Fruit fly (Drosophila melanogaster) Kc167 (cell line): ENCODE measurements around the gene Syx4.

Source experiments
- Myc ChIP-seq: fragments of >200 bp; optimal IDR thresholded peaks from 2 replicates; lab custom pipeline; 2017; ENCODE audit warnings: missing external identifiers
- Sin3A ChIP-seq: fragments of >200 bp; optimal IDR thresholded peaks from 2 replicates; lab custom pipeline; 2018; ENCODE audit warnings: missing external identifiers
- h ChIP-seq: fragments of >200 bp; optimal IDR thresholded peaks from 3 replicates; lab custom pipeline; 2018; ENCODE audit warnings: missing external identifiers
- insv ChIP-seq: fragments of >200 bp; optimal IDR thresholded peaks from 3 replicates; lab custom pipeline; 2018; ENCODE audit warnings: missing external identifiers
- psq ChIP-seq: fragments of >200 bp; optimal IDR thresholded peaks from 2 replicates; lab custom pipeline; 2017; ENCODE audit warnings: missing external identifiers
- ttk ChIP-seq: sonication (Bioruptor generic); optimal IDR thresholded peaks from 2 replicates; lab custom pipeline; 2017; ENCODE audit warnings: missing external identifiers

DNA sequence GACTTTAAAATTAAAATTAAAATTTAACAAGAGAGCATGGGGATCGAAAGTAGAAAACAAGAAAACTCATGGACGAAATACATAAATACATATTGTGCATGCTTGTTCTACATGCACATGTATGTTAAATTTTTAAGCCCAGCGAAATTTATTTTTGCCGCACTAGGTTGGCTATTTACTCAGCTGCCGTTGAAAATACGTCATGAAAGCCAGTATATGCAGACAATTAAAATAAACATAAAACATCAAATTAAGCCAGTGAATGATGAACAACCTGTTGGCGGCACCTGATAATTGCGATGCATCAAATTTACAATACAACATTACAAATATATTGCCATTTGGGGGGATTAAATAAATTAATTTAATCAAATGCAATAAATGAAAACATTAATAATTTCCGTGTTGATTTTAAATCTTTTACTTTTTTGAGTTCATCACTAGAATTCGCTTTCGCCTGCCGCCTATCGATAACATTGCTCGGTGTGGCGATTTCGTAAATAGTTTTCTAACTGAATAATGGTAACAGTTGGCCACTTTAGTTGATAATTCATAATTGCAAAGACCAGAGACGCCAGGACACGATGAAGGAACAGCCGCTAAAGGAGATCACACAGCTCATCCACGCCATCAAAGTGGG lies 39.6 kb downstream of the Syx4 start, which contains the start of gene eIF2Bbeta:
- TF ChIP-seq psq (lab: Kevin White, UChicago) = no peak
- no peak for TF ChIP-seq h (lab: Kevin White, UChicago)
- no peak for TF ChIP-seq Sin3A (lab: Kevin White, UChicago)
- no peak for TF ChIP-seq ttk
- TF ChIP-seq Myc = no peak
- TF ChIP-seq insv (lab: Kevin White, UChicago) = no peak
